Worm (Caenorhabditis elegans) whole organism, L1 larva: ENCODE measurements around the gene K04C1.3.
A peak's percentile ranks its signal among the peaks of the same experiment; 100 is the strongest.

Experiments
- C04F5.9 ChIP-seq: sonication (generic microtip); optimal IDR thresholded peaks from 2 replicates; lab custom pipeline; 2016; ENCODE audit warnings: missing genetic modification characterization, missing compliant biosample characterization
- C16A3.4 ChIP-seq: fragments of 150-350 bp; optimal IDR thresholded peaks from 2 replicates; lab custom pipeline; 2014; ENCODE audit warnings: missing biosample characterization, missing genetic modification characterization
- aha-1 ChIP-seq: fragments of 150-350 bp; optimal IDR thresholded peaks from 2 replicates; lab custom pipeline; 2014; ENCODE audit warnings: missing biosample characterization, missing genetic modification characterization
- alr-1 ChIP-seq: fragments of 200-800 bp; sonication (Bioruptor generic); optimal IDR thresholded peaks from 2 replicates; lab custom pipeline; 2018; ENCODE audit warnings: borderline replicate concordance, mild to moderate bottlenecking, missing genetic modification characterization, missing compliant biosample characterization
- ceh-8 ChIP-seq: fragments of 200-800 bp; sonication (Bioruptor generic); optimal IDR thresholded peaks from 2 replicates; lab custom pipeline; 2018; ENCODE audit warnings: mild to moderate bottlenecking, missing genetic modification characterization, moderate library complexity, missing compliant biosample characterization
- ceh-82 ChIP-seq, 3 experiments: fragments of 150-350 bp in 1 of 3; sonication (generic microtip) in 2 of 3; optimal IDR thresholded peaks; 2 replicates each; lab custom pipeline; 2014 to 2017; ENCODE audit warnings: missing biosample characterization in 3 of 3, missing genetic modification characterization in 3 of 3
- ceh-88 ChIP-seq: fragments of 200-800 bp; sonication (Bioruptor generic); IDR thresholded peaks from 2 replicates; pipeline ENCODE4 v1.3.6; 2022; ENCODE audit warnings: missing genetic modification characterization, missing compliant biosample characterization
- ces-1 ChIP-seq: fragments of 150-350 bp; optimal IDR thresholded peaks from 2 replicates; lab custom pipeline; 2014; ENCODE audit warnings: missing biosample characterization, missing genetic modification reagents, missing genetic modification characterization
- dpl-1 ChIP-seq, 3 experiments: fragments of 150-350 bp in 2 of 3; sonication (generic microtip) in 1 of 3; optimal IDR thresholded peaks; 2 replicates each; lab custom pipeline; 2014 to 2017; ENCODE audit warnings: missing biosample characterization in 3 of 3, missing genetic modification characterization in 3 of 3, missing genetic modification reagents in 3 of 3
- efl-1 ChIP-seq, 4 experiments: fragments of 150-350 bp; optimal IDR thresholded peaks in 3 of 4; peaks in 1 of 4; 1 replicate in 1 of 4; 2 replicates in 3 of 4; lab custom pipeline; 2014; ENCODE audit warnings: missing biosample characterization in 2 of 4, missing genetic modification characterization in 2 of 4, missing genetic modification reagents in 2 of 4
- efl-3 ChIP-seq: fragments of 200-800 bp; sonication (Bioruptor generic); optimal IDR thresholded peaks from 2 replicates; lab custom pipeline; 2018; ENCODE audit warnings: mild to moderate bottlenecking, missing genetic modification characterization, missing compliant biosample characterization
- elt-3 ChIP-seq, 6 experiments: fragments of 150-350 bp in 1 of 6; sonication (generic microtip); optimal IDR thresholded peaks; 2 replicates each; lab custom pipeline; 2017 to 2018; ENCODE audit warnings: missing biosample characterization in 6 of 6, missing genetic modification characterization in 6 of 6, inconsistent platforms in 1 of 6
- ets-5 ChIP-seq: fragments of 200-800 bp; sonication (Bioruptor generic); IDR thresholded peaks from 2 replicates; pipeline ENCODE4 v1.3.6; 2022; ENCODE audit warnings: missing genetic modification characterization, missing compliant biosample characterization
- fkh-10 ChIP-seq: sonication (generic microtip); optimal IDR thresholded peaks from 2 replicates; lab custom pipeline; 2017; ENCODE audit warnings: missing biosample characterization, missing genetic modification reagents, missing genetic modification characterization
- fos-1 ChIP-seq: fragments of 150-350 bp; optimal IDR thresholded peaks from 2 replicates; lab custom pipeline; 2014; ENCODE audit warnings: missing biosample characterization, missing genetic modification characterization
- grh-1 ChIP-seq: fragments of 200-800 bp; sonication (Bioruptor generic); IDR thresholded peaks from 2 replicates; pipeline ENCODE4 v1.3.6; 2022; ENCODE audit warnings: missing genetic modification reagents, missing genetic modification characterization, missing compliant biosample characterization
- hlh-17 ChIP-seq: fragments of 200-800 bp; sonication (Bioruptor generic); optimal IDR thresholded peaks from 2 replicates; lab custom pipeline; 2018; ENCODE audit warnings: missing genetic modification characterization, mild to moderate bottlenecking, missing compliant biosample characterization, moderate library complexity, borderline replicate concordance
- hlh-4 ChIP-seq: sonication (generic microtip); optimal IDR thresholded peaks from 2 replicates; lab custom pipeline; 2016; ENCODE audit warnings: mild to moderate bottlenecking, missing genetic modification characterization, missing compliant biosample characterization
- hpl-2 ChIP-seq: fragments of 150-350 bp; optimal IDR thresholded peaks from 2 replicates; lab custom pipeline; 2014; ENCODE audit warnings: missing biosample characterization, missing genetic modification reagents, missing genetic modification characterization
- irx-1 ChIP-seq: sonication (generic microtip); optimal IDR thresholded peaks from 2 replicates; lab custom pipeline; 2016; ENCODE audit warnings: missing genetic modification characterization, missing compliant biosample characterization
- lin-13 ChIP-seq: fragments of 150-350 bp; optimal IDR thresholded peaks from 2 replicates; lab custom pipeline; 2014; ENCODE audit warnings: missing biosample characterization, missing genetic modification reagents, missing genetic modification characterization
- lin-15B ChIP-seq: fragments of 150-350 bp; sonication (generic microtip); optimal IDR thresholded peaks from 3 replicates; lab custom pipeline; 2014; ENCODE audit warnings: missing biosample characterization, missing genetic modification characterization
- lin-39 ChIP-seq: fragments of 150-350 bp; optimal IDR thresholded peaks from 2 replicates; lab custom pipeline; 2014; ENCODE audit warnings: missing biosample characterization, missing genetic modification reagents, missing genetic modification characterization
- mab-9 ChIP-seq: fragments of 200-800 bp; sonication (Bioruptor generic); IDR thresholded peaks from 2 replicates; pipeline ENCODE4 v1.3.6; 2022; ENCODE audit warnings: missing genetic modification reagents, missing genetic modification characterization, missing compliant biosample characterization
- mdl-1 ChIP-seq, 2 experiments: fragments of 150-350 bp; optimal IDR thresholded peaks; 2 replicates each; lab custom pipeline; 2014 to 2017; ENCODE audit warnings: missing biosample characterization in 2 of 2, missing genetic modification characterization in 2 of 2, inconsistent platforms in 1 of 2
- mep-1 ChIP-seq: fragments of 150-350 bp; optimal IDR thresholded peaks from 2 replicates; lab custom pipeline; 2014; ENCODE audit warnings: missing biosample characterization, missing genetic modification characterization
- nhr-19 ChIP-seq: fragments of 200-800 bp; sonication (Bioruptor generic); conservative IDR thresholded peaks from 2 replicates; pipeline ENCODE4 v1.3.6; 2022; ENCODE audit warnings: missing genetic modification characterization, missing compliant biosample characterization
- nhr-20 ChIP-seq: sonication (generic microtip); optimal IDR thresholded peaks from 2 replicates; lab custom pipeline; 2016; ENCODE audit warnings: mild to moderate bottlenecking, missing genetic modification characterization, missing compliant biosample characterization
- nhr-237 ChIP-seq: fragments of 150-350 bp; optimal IDR thresholded peaks from 2 replicates; lab custom pipeline; 2014; ENCODE audit warnings: missing biosample characterization, missing genetic modification characterization
- nhr-47 ChIP-seq: sonication (generic microtip); optimal IDR thresholded peaks from 2 replicates; lab custom pipeline; 2016; ENCODE audit warnings: mild to moderate bottlenecking, missing genetic modification characterization, moderate library complexity, missing compliant biosample characterization
- nhr-71 ChIP-seq: sonication (generic microtip); optimal IDR thresholded peaks from 2 replicates; lab custom pipeline; 2016; ENCODE audit warnings: mild to moderate bottlenecking, missing genetic modification characterization, moderate library complexity, missing compliant biosample characterization
- nhr-76 ChIP-seq: sonication (generic microtip); optimal IDR thresholded peaks from 2 replicates; lab custom pipeline; 2017; ENCODE audit warnings: missing biosample characterization, missing genetic modification characterization
- nhr-77 ChIP-seq: fragments of 150-350 bp; optimal IDR thresholded peaks from 2 replicates; lab custom pipeline; 2014; ENCODE audit warnings: missing biosample characterization, missing genetic modification characterization
- nhr-84 ChIP-seq: sonication (generic microtip); optimal IDR thresholded peaks from 2 replicates; lab custom pipeline; 2017; ENCODE audit warnings: missing biosample characterization, missing genetic modification characterization
- nhr-85 ChIP-seq: sonication (generic microtip); peaks from one replicate; lab custom pipeline; 2016; ENCODE audit warnings: missing genetic modification characterization, inconsistent platforms, missing compliant biosample characterization
- pag-3 ChIP-seq: sonication (generic microtip); optimal IDR thresholded peaks from 2 replicates; lab custom pipeline; 2017; ENCODE audit warnings: missing genetic modification characterization, mild to moderate bottlenecking, missing compliant biosample characterization, antibody characterized with exemption, borderline replicate concordance; ENCODE audit not compliant: insufficient read depth
- pqm-1 ChIP-seq: sonication (generic microtip); optimal IDR thresholded peaks from 3 replicates; lab custom pipeline; 2017; ENCODE audit warnings: missing biosample characterization, missing genetic modification characterization
- skn-1 ChIP-seq: fragments of 150-350 bp; optimal IDR thresholded peaks from 2 replicates; lab custom pipeline; 2014; ENCODE audit warnings: missing biosample characterization, missing genetic modification characterization
- snu-23 ChIP-seq: sonication (generic microtip); optimal IDR thresholded peaks from 2 replicates; lab custom pipeline; 2016; ENCODE audit warnings: missing genetic modification characterization, missing compliant biosample characterization
- sup-37 ChIP-seq: fragments of 200-800 bp; sonication (Bioruptor generic); optimal IDR thresholded peaks from 2 replicates; lab custom pipeline; 2018; ENCODE audit warnings: mild to moderate bottlenecking, missing genetic modification characterization, missing compliant biosample characterization
- unc-130 ChIP-seq: fragments of 150-350 bp; optimal IDR thresholded peaks from 2 replicates; lab custom pipeline; 2017; ENCODE audit warnings: missing biosample characterization, missing genetic modification characterization, inconsistent platforms
- unc-30 ChIP-seq: sonication (generic microtip); optimal IDR thresholded peaks from 2 replicates; lab custom pipeline; 2017; ENCODE audit warnings: missing biosample characterization, missing genetic modification characterization
- unc-62 ChIP-seq: fragments of 150-350 bp; optimal IDR thresholded peaks from 2 replicates; lab custom pipeline; 2014; ENCODE audit warnings: missing biosample characterization, missing genetic modification reagents, missing genetic modification characterization
- unc-98 ChIP-seq: fragments of 200-800 bp; sonication (Bioruptor generic); IDR thresholded peaks from 2 replicates; pipeline ENCODE4 v1.3.6; 2022; ENCODE audit warnings: missing genetic modification characterization, missing compliant biosample characterization
- xbp-1 ChIP-seq: sonication (generic microtip); optimal IDR thresholded peaks from 2 replicates; lab custom pipeline; 2016; ENCODE audit warnings: missing genetic modification characterization, missing compliant biosample characterization
- zag-1 ChIP-seq: fragments of 150-350 bp; optimal IDR thresholded peaks from 2 replicates; lab custom pipeline; 2014; ENCODE audit warnings: missing biosample characterization, missing genetic modification characterization
- zip-4 ChIP-seq: fragments of 200-800 bp; sonication (Bioruptor generic); optimal IDR thresholded peaks from 2 replicates; lab custom pipeline; 2018; ENCODE audit warnings: mild to moderate bottlenecking, missing genetic modification characterization, moderate library complexity, missing compliant biosample characterization
- ztf-11 ChIP-seq, 2 experiments: sonication (generic microtip); optimal IDR thresholded peaks; 2 replicates each; lab custom pipeline; 2016 to 2017; ENCODE audit warnings: missing genetic modification characterization in 2 of 2, missing biosample characterization in 1 of 2, missing compliant biosample characterization in 1 of 2

Gene K04C1.3

DNA sequence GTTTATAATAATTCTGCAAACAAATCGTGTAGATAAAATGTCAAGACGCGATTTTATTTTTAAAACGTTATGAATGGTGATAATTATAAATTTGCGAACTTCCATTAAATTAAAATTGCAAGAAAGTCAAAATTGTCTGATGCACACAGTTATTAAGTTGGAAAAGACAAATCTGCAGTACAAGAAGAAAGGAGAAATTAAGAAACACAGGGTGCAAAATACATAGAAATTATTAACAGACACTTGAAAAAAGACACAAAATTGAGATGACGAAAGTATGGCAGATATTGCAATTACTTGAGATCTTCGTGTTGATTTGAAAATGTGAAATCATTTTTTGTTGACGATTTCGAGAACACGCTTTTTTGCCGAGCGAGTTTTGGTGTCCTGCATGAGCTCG lies 1.7 kb downstream of the K04C1.3 start:
- TF ChIP-seq ets-5 (GFP tag; lab: Robert Waterston, UW) (no peak), fkh-10 (GFP tag; lab: Kevin White, UChicago) (no peak), efl-3 (GFP tag; lab: Kevin White, UChicago) (no peak), mdl-1 (tag; optimal IDR thresholded peaks at IDR 0.05; lab: Kevin White, UChicago) (no peak), unc-62 (GFP tag; lab: Kevin White, UChicago) (no peak)

DNA sequence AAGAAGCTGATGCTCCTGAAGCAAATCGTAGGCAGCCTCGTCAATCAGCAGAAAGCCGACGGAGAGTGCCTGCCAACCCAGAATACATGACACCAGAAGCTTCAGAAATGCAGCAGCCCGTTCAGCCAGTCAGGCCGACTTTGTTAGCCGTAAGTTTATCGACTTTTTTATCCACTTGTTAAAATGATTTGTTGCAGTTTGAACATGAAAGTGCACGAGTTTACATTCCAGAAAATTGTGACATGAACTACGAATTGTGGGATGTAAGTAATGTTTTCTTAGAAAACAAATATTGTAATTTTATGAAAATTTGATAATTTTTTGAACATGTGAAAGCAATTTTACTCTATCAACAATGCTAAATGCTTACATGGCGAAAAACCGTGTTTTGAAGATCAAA lies 3.0 kb downstream of the K04C1.3 start:
- TF ChIP-seq lin-15B (tag; lab: Kevin White, UChicago) (no peak), mep-1 (no peak), nhr-20 (tag; lab: Kevin White, UChicago) (no peak), mab-9 (GFP tag; lab: Robert Waterston, UW) (no peak), nhr-237 (tag; lab: Kevin White, UChicago) (no peak), nhr-85 (no peak), snu-23 (GFP tag; lab: Kevin White, UChicago) (no peak), dpl-1 (GFP tag; optimal IDR thresholded peaks at IDR 0.05; lab: Kevin White, UChicago) (no peak), hlh-4 (tag; lab: Kevin White, UChicago) (no peak), zip-4 (no peak), ztf-11 (tag; optimal IDR thresholded peaks at IDR 0.05; lab: Kevin White, UChicago) (no peak), sup-37 (GFP tag; lab: Kevin White, UChicago) (no peak), aha-1 (tag; lab: Kevin White, UChicago) (no peak), mdl-1 (tag; optimal IDR thresholded peaks at IDR 0.05; lab: Kevin White, UChicago) (no peak)

DNA sequence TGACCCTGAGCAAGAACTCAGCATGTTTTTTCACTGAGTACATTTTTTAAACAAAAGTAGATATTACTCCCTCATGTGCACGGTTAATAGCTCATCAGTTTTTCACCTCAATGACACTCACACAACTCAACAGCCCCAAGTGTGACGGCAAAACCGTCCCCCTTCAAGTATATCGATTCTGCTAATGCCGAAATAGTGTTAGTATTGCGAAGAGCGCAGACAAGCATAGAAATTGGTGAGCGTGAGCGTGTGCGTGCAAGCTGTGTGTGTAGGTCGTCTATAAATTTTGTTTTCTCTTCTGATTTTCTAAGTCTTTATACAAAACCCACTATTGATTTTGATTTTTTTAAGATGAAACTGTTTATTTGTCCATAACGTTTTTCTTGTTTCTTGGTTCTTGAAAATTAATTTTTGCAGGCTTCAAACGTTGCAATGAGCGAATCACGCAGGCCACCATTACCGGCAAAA lies 4.9 kb downstream of the K04C1.3 start, which contains the start of gene K04C1.2:
Gene K04C1.2, plus strand, starts transcription at position 418 of the 468 bp plus-strand sequence.
- no peak for TF ChIP-seq zag-1 (tag; lab: Kevin White, UChicago)
- no peak for TF ChIP-seq nhr-77 (tag; lab: Kevin White, UChicago)
- TF ChIP-seq unc-130, result no peak
- TF ChIP-seq nhr-71 (tag; lab: Kevin White, UChicago), result peak; percentile 33
- TF ChIP-seq ces-1 (GFP tag; lab: Kevin White, UChicago), result no peak
- TF ChIP-seq efl-1 (optimal IDR thresholded peaks at IDR 0.05; lab: Kevin White, UChicago), result peak; percentile 10 to 20
- peak in 1 of 2 experiments; percentile 33 for TF ChIP-seq efl-1 (GFP tag; optimal IDR thresholded peaks at IDR 0.05 in 1 of 2; lab: Kevin White, UChicago)
- no peak for TF ChIP-seq hlh-17 (GFP tag; lab: Kevin White, UChicago)
- TF ChIP-seq unc-98, result no peak
- TF ChIP-seq mab-9 (GFP tag; lab: Robert Waterston, UW), result no peak
- no peak for TF ChIP-seq ceh-88 (GFP tag; lab: Robert Waterston, UW)
- no peak for TF ChIP-seq fos-1
- TF ChIP-seq unc-30 (tag; lab: Kevin White, UChicago), result no peak
- TF ChIP-seq nhr-20 (tag; lab: Kevin White, UChicago), result peak; percentile 24
- TF ChIP-seq elt-3 (tag; optimal IDR thresholded peaks at IDR 0.05; lab: Kevin White, UChicago), result peak in 1 of 6 experiments; percentile 5
- TF ChIP-seq hpl-2, result no peak
- no peak for TF ChIP-seq lin-13 (GFP tag; lab: Kevin White, UChicago)
- TF ChIP-seq lin-39 (tag; lab: Kevin White, UChicago), result no peak
- no peak for TF ChIP-seq C04F5.9 (tag; lab: Kevin White, UChicago)
- TF ChIP-seq xbp-1 (tag; lab: Kevin White, UChicago), result no peak
- no peak for TF ChIP-seq nhr-84 (tag; lab: Kevin White, UChicago)
- no peak for TF ChIP-seq aha-1 (tag; lab: Kevin White, UChicago)
- no peak for TF ChIP-seq ceh-8 (GFP tag; lab: Kevin White, UChicago)
- no peak for TF ChIP-seq alr-1
- TF ChIP-seq dpl-1 (GFP tag; optimal IDR thresholded peaks at IDR 0.05; lab: Kevin White, UChicago), result peak in 1 of 3 experiments; percentile 35
- TF ChIP-seq C16A3.4 (tag; lab: Kevin White, UChicago), result no peak
- no peak for TF ChIP-seq zip-4
- no peak for TF ChIP-seq skn-1 (tag; lab: Kevin White, UChicago)
- TF ChIP-seq nhr-76, result no peak
- peak; percentile 6 for TF ChIP-seq nhr-47 (tag; lab: Kevin White, UChicago)
- TF ChIP-seq irx-1 (tag; lab: Kevin White, UChicago), result no peak
- TF ChIP-seq pqm-1 (tag; lab: Kevin White, UChicago), result no peak
- peak; percentile 59 for TF ChIP-seq snu-23 (GFP tag; lab: Kevin White, UChicago)
- peak in 1 of 3 experiments; percentile 52 for TF ChIP-seq ceh-82 (tag; optimal IDR thresholded peaks at IDR 0.05; lab: Kevin White, UChicago)
- TF ChIP-seq nhr-19 (GFP tag; lab: Robert Waterston, UW), result no peak
- no peak for TF ChIP-seq pag-3
- no peak for TF ChIP-seq grh-1
